Fruit fly (Drosophila melanogaster) whole organism, embryonic: ENCODE results near the gene CG10700.

Experiments
- ATbp ChIP-seq: fragments of 200-800 bp; sonication (Bioruptor generic); optimal IDR thresholded peaks from 2 replicates; lab custom pipeline; 2017; ENCODE audit warnings: missing biosample characterization, mild to moderate bottlenecking, missing genetic modification characterization, missing genetic modification reagents
- Adf1 ChIP-seq: fragments of 200-800 bp; sonication (Bioruptor generic); IDR thresholded peaks from 2 replicates; pipeline ENCODE4 v1.3.6; 2022; ENCODE audit warnings: missing biosample characterization, missing genetic modification characterization
- Asciz ChIP-seq: fragments of 200-800 bp; sonication (Bioruptor generic); optimal IDR thresholded peaks from 2 replicates; lab custom pipeline; 2017; ENCODE audit warnings: missing biosample characterization, mild to moderate bottlenecking, missing genetic modification characterization, missing genetic modification reagents
- B-H1 ChIP-seq: fragments of 200-800 bp; sonication (Bioruptor generic); IDR thresholded peaks from 3 replicates; pipeline ENCODE4 v1.3.6; 2022; ENCODE audit warnings: missing biosample characterization, missing genetic modification characterization
- CG1024 ChIP-seq: fragments of 200-800 bp; sonication (Bioruptor generic); IDR thresholded peaks from 2 replicates; pipeline ENCODE4 v1.3.6; 2022; ENCODE audit warnings: missing biosample characterization, missing genetic modification characterization
- CG10366 ChIP-seq: fragments of 200-800 bp; sonication (Bioruptor generic); IDR thresholded peaks from 2 replicates; pipeline ENCODE4 v1.3.6; 2022; ENCODE audit warnings: missing biosample characterization, missing genetic modification characterization
- CG11093 ChIP-seq: fragments of 200-800 bp; sonication (Bioruptor generic); IDR thresholded peaks from 3 replicates; pipeline ENCODE4 v1.3.6; 2022; ENCODE audit warnings: missing biosample characterization, missing genetic modification characterization
- CG12071 ChIP-seq: fragments of 200-800 bp; sonication (Bioruptor generic); optimal IDR thresholded peaks from 3 replicates; lab custom pipeline; 2018; ENCODE audit warnings: missing biosample characterization, mild to moderate bottlenecking, missing genetic modification characterization
- CG13775 ChIP-seq: fragments of 200-800 bp; sonication (Bioruptor generic); optimal IDR thresholded peaks from 3 replicates; lab custom pipeline; 2017; ENCODE audit warnings: missing biosample characterization, mild to moderate bottlenecking, missing genetic modification characterization
- CG14050 ChIP-seq: fragments of 200-800 bp; sonication (Bioruptor generic); IDR thresholded peaks from 3 replicates; pipeline ENCODE4 v1.3.6; 2022; ENCODE audit warnings: missing biosample characterization, missing genetic modification characterization
- CG15696 ChIP-seq: fragments of 200-800 bp; sonication (Bioruptor generic); optimal IDR thresholded peaks from 2 replicates; lab custom pipeline; 2019; ENCODE audit warnings: missing biosample characterization, mild to moderate bottlenecking, missing genetic modification characterization, moderate library complexity
- CG17829 ChIP-seq: fragments of 200-800 bp; optimal IDR thresholded peaks from 2 replicates; lab custom pipeline; 2019; ENCODE audit warnings: missing biosample characterization, mild to moderate bottlenecking, missing genetic modification characterization, moderate library complexity
- CG18011 ChIP-seq: fragments of 200-800 bp; sonication (Bioruptor generic); optimal IDR thresholded peaks from 2 replicates; lab custom pipeline; 2017; ENCODE audit warnings: missing biosample characterization, missing genetic modification characterization, mild to moderate bottlenecking, moderate library complexity, missing genotype
- CG2116 ChIP-seq: fragments of 200-800 bp; sonication (Bioruptor generic); optimal IDR thresholded peaks from 3 replicates; lab custom pipeline; 2018; ENCODE audit warnings: missing biosample characterization, mild to moderate bottlenecking, missing genetic modification characterization
- CG2678 ChIP-seq: fragments of 200-800 bp; sonication (Bioruptor generic); optimal IDR thresholded peaks from 3 replicates; lab custom pipeline; 2019; ENCODE audit warnings: missing biosample characterization, mild to moderate bottlenecking, missing genetic modification characterization, moderate library complexity
- CG2712 ChIP-seq: fragments of 200-800 bp; optimal IDR thresholded peaks from 3 replicates; lab custom pipeline; 2019; ENCODE audit warnings: missing biosample characterization, mild to moderate bottlenecking, missing genetic modification characterization, moderate library complexity
- CG2875 ChIP-seq: fragments of 200-800 bp; sonication (Bioruptor generic); optimal IDR thresholded peaks from 2 replicates; lab custom pipeline; 2017; ENCODE audit warnings: missing biosample characterization, mild to moderate bottlenecking, missing genetic modification characterization, missing genetic modification reagents
- CG2889 ChIP-seq: fragments of 200-800 bp; sonication (Bioruptor generic); IDR thresholded peaks from 3 replicates; pipeline ENCODE4 v1.3.6; 2022; ENCODE audit warnings: missing biosample characterization, missing genetic modification characterization
- CG31224 ChIP-seq: fragments of 200-800 bp; sonication (Bioruptor generic); IDR thresholded peaks from 2 replicates; pipeline ENCODE4 v1.3.6; 2022; ENCODE audit warnings: missing biosample characterization, missing genetic modification characterization
- CG3281 ChIP-seq: fragments of 200-800 bp; sonication (Bioruptor generic); optimal IDR thresholded peaks from 3 replicates; lab custom pipeline; 2017; ENCODE audit warnings: missing biosample characterization, mild to moderate bottlenecking, missing genetic modification characterization
- CG42726 ChIP-seq: fragments of 200-800 bp; sonication (Bioruptor generic); IDR thresholded peaks from 2 replicates; pipeline ENCODE4 v1.3.6; 2022; ENCODE audit warnings: missing biosample characterization, missing genetic modification characterization; ENCODE audit not compliant: partially characterized antibody
- CG4282 ChIP-seq: fragments of 200-800 bp; sonication (Bioruptor generic); optimal IDR thresholded peaks from 2 replicates; lab custom pipeline; 2016; ENCODE audit warnings: missing biosample characterization, missing genetic modification characterization
- CG4424 ChIP-seq: fragments of 200-800 bp; sonication (Bioruptor generic); optimal IDR thresholded peaks from 3 replicates; lab custom pipeline; 2016; ENCODE audit warnings: missing biosample characterization, missing genetic modification characterization
- CG6175 ChIP-seq: fragments of 200-800 bp; sonication (Bioruptor generic); IDR thresholded peaks from 3 replicates; pipeline ENCODE4 v1.3.6; 2022; ENCODE audit warnings: missing biosample characterization, missing genetic modification characterization
- CG7357 ChIP-seq: fragments of 200-800 bp; sonication (Bioruptor generic); IDR thresholded peaks from 3 replicates; pipeline ENCODE4 v1.3.6; 2022; ENCODE audit warnings: missing biosample characterization, missing genetic modification characterization
- CG7839 ChIP-seq: fragments of 200-800 bp; sonication (Bioruptor generic); optimal IDR thresholded peaks from 3 replicates; lab custom pipeline; 2018; ENCODE audit warnings: missing biosample characterization, mild to moderate bottlenecking, missing genetic modification characterization, moderate library complexity
- CG9817 ChIP-seq: fragments of 200-800 bp; sonication (Bioruptor generic); optimal IDR thresholded peaks from 2 replicates; lab custom pipeline; 2018; ENCODE audit warnings: missing biosample characterization, mild to moderate bottlenecking, missing genetic modification characterization, moderate library complexity
- Deaf1 ChIP-seq: fragments of 200-800 bp; optimal IDR thresholded peaks from 3 replicates; lab custom pipeline; 2019; ENCODE audit warnings: missing biosample characterization, mild to moderate bottlenecking, missing genetic modification characterization, moderate library complexity
- Fer1 ChIP-seq: fragments of 200-800 bp; sonication (Bioruptor generic); optimal IDR thresholded peaks from 2 replicates; lab custom pipeline; 2017; ENCODE audit warnings: missing biosample characterization, mild to moderate bottlenecking, missing genetic modification characterization
- HHEX ChIP-seq: fragments of 200-800 bp; sonication (Bioruptor generic); optimal IDR thresholded peaks from 3 replicates; lab custom pipeline; 2017; ENCODE audit warnings: missing biosample characterization, mild to moderate bottlenecking, missing genetic modification characterization, missing genetic modification reagents
- Hr51 ChIP-seq, 2 experiments: fragments of 200-800 bp; sonication (Bioruptor generic); optimal IDR thresholded peaks; 2 replicates in 1 of 2; 3 replicates in 1 of 2; lab custom pipeline; 2016 to 2018; ENCODE audit warnings: missing biosample characterization in 2 of 2, missing genetic modification characterization in 2 of 2, mild to moderate bottlenecking in 1 of 2, moderate library complexity in 1 of 2
- Hr78 ChIP-seq, 2 experiments: fragments of 200-800 bp in 1 of 2; fragments of >200 bp in 1 of 2; sonication (Bioruptor generic) in 1 of 2; optimal IDR thresholded peaks; 2 replicates each; lab custom pipeline; 2017 to 2019; ENCODE audit warnings: missing biosample characterization in 2 of 2, missing genetic modification characterization in 2 of 2, mild to moderate bottlenecking in 1 of 2, moderate library complexity in 1 of 2
- MTF-1 ChIP-seq: fragments of 200-800 bp; sonication (Bioruptor generic); optimal IDR thresholded peaks from 2 replicates; lab custom pipeline; 2018; ENCODE audit warnings: missing biosample characterization, mild to moderate bottlenecking, missing genetic modification characterization, borderline replicate concordance
- Med ChIP-seq: fragments of 200-800 bp; sonication (Bioruptor generic); peaks from one replicate; lab custom pipeline; 2016; ENCODE audit warnings: missing biosample characterization, missing genetic modification characterization, mild to moderate bottlenecking, inconsistent platforms, moderate library complexity
- Nf-YB ChIP-seq: fragments of 200-800 bp; sonication (Bioruptor generic); optimal IDR thresholded peaks from 3 replicates; lab custom pipeline; 2019; ENCODE audit warnings: missing biosample characterization, mild to moderate bottlenecking, missing genetic modification characterization, moderate library complexity
- Ssrp ChIP-seq: fragments of 200-800 bp; sonication (Bioruptor generic); optimal IDR thresholded peaks from 2 replicates; lab custom pipeline; 2018; ENCODE audit warnings: missing biosample characterization, mild to moderate bottlenecking, missing genetic modification characterization, moderate library complexity
- abd-A ChIP-seq: fragments of 200-800 bp; sonication (Bioruptor generic); optimal IDR thresholded peaks from 3 replicates; lab custom pipeline; 2019; ENCODE audit warnings: missing biosample characterization, mild to moderate bottlenecking, missing genetic modification characterization, moderate library complexity
- br ChIP-seq: fragments of >200 bp; optimal IDR thresholded peaks from 2 replicates; lab custom pipeline; 2017
- dimm ChIP-seq: fragments of 200-800 bp; sonication (Bioruptor generic); IDR thresholded peaks from 2 replicates; pipeline ENCODE4 v1.3.6; 2022; ENCODE audit warnings: missing biosample characterization, missing genetic modification characterization
- inv ChIP-seq: fragments of 200-800 bp; sonication (Bioruptor generic); IDR thresholded peaks from 2 replicates; pipeline ENCODE4 v1.3.6; 2022; ENCODE audit warnings: missing biosample characterization, missing genetic modification characterization; ENCODE audit not compliant: partially characterized antibody
- kay ChIP-seq: fragments of 200-800 bp; sonication (Bioruptor generic); optimal IDR thresholded peaks from 2 replicates; lab custom pipeline; 2016; ENCODE audit warnings: missing biosample characterization, missing genetic modification characterization
- ken ChIP-seq: fragments of 200-800 bp; sonication (Bioruptor generic); IDR thresholded peaks from 3 replicates; pipeline ENCODE4 v1.3.6; 2022; ENCODE audit warnings: missing biosample characterization, missing genetic modification characterization
- mam ChIP-seq: fragments of 200-800 bp; sonication (Bioruptor generic); optimal IDR thresholded peaks from 3 replicates; lab custom pipeline; 2016; ENCODE audit warnings: missing biosample characterization, missing genetic modification characterization
- phol ChIP-seq: fragments of 200-800 bp; sonication (Bioruptor generic); optimal IDR thresholded peaks from 3 replicates; lab custom pipeline; 2018; ENCODE audit warnings: missing biosample characterization, mild to moderate bottlenecking, missing genetic modification characterization, moderate library complexity
- salm ChIP-seq: fragments of 200-800 bp; sonication (Bioruptor generic); optimal IDR thresholded peaks from 2 replicates; lab custom pipeline; 2018; ENCODE audit warnings: missing biosample characterization, mild to moderate bottlenecking, missing genetic modification characterization
- sima ChIP-seq: fragments of 200-800 bp; sonication (Bioruptor generic); optimal IDR thresholded peaks from 2 replicates; lab custom pipeline; 2016; ENCODE audit warnings: missing biosample characterization, missing genetic modification characterization
- trh ChIP-seq: fragments of 200-800 bp; sonication (Bioruptor generic); optimal IDR thresholded peaks from 2 replicates; lab custom pipeline; 2016; ENCODE audit warnings: missing biosample characterization, missing genetic modification characterization
- usp ChIP-seq: fragments of >200 bp; optimal IDR thresholded peaks from 2 replicates; lab custom pipeline; 2017; ENCODE audit warnings: missing biosample characterization, missing genetic modification characterization
- vvl ChIP-seq: fragments of 200-800 bp; sonication (Bioruptor generic); IDR thresholded peaks from 2 replicates; pipeline ENCODE4 v1.3.6; 2022; ENCODE audit warnings: missing biosample characterization, missing genetic modification characterization
- zen ChIP-seq: fragments of 200-800 bp; sonication (Bioruptor generic); optimal IDR thresholded peaks from 3 replicates; lab custom pipeline; 2018; ENCODE audit warnings: missing biosample characterization, mild to moderate bottlenecking, missing genetic modification characterization, moderate library complexity
- zf30C ChIP-seq: fragments of 200-800 bp; sonication (Bioruptor generic); optimal IDR thresholded peaks from 3 replicates; lab custom pipeline; 2018; ENCODE audit warnings: missing biosample characterization, mild to moderate bottlenecking, missing genetic modification characterization

The CG10700 gene

DNA sequence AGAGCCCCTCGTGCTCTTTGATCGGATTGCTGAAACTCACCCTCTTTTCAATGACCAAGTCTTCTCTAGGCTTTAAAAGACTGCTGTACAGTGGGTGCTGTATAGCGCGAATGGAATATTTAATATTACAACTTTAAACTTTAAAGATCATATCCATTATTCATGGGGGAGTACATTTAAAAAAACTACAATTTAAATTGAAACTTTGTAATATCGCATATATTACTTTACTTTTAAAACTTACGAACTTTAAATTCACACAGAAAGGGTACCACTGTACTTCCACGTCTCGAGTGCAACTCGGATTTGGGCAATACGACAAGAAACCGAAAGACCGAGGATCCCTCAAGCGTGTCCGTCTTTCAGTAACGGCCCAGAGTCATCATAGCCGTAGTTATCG is 19.9 kb downstream of the CG10700 start, which contains the start of gene Phlpp (continued):
- TF ChIP-seq B-H1 (GFP tag; lab: Robert Waterston, UW) (no peak; the same call in 2 of the 3 replicates), Fer1 (GFP tag; lab: Kevin White, UChicago) (peak; percentile 25), abd-A (tag; lab: Kevin White, UChicago) (no peak), CG18011 (no peak), CG4424 (peak; percentile 72), usp (GFP tag; lab: Kevin White, UChicago) (no peak), CG1024 (GFP tag; lab: Robert Waterston, UW) (peak; percentile 69; the same call in 1 of the 2 replicates), phol (tag; lab: Kevin White, UChicago) (peak; percentile 74), salm (tag; lab: Kevin White, UChicago) (no peak), CG13775 (GFP tag; lab: Kevin White, UChicago) (no peak), Asciz (GFP tag; lab: Kevin White, UChicago) (no peak), CG9817 (tag; lab: Kevin White, UChicago) (no peak), Nf-YB (GFP tag; lab: Kevin White, UChicago) (no peak), vvl (peak; percentile 76; the same call in 1 of the 2 replicates), CG2875 (GFP tag; lab: Kevin White, UChicago) (peak; percentile 23), inv (no peak), zen (tag; lab: Kevin White, UChicago) (peak; percentile 51), sima (GFP tag; lab: Kevin White, UChicago) (no peak), dimm (GFP tag; lab: Robert Waterston, UW) (no peak; the same call in 1 of the 2 replicates), trh (no peak), CG10366 (GFP tag; lab: Robert Waterston, UW) (peak; percentile 55), CG12071 (no peak), CG2889 (GFP tag; lab: Robert Waterston, UW) (no peak), Med (GFP tag; lab: Kevin White, UChicago) (peak; percentile 60), br (lab: Kevin White, UChicago) (no peak), CG7357 (GFP tag; lab: Robert Waterston, UW) (no peak), MTF-1 (GFP tag; lab: Kevin White, UChicago) (peak; percentile 3), CG2678 (tag; lab: Kevin White, UChicago) (no peak), kay (GFP tag; lab: Kevin White, UChicago) (peak; percentile 29), Ssrp (tag; lab: Kevin White, UChicago) (peak; percentile 56), CG7839 (tag; lab: Kevin White, UChicago) (no peak), Hr51 (GFP tag; optimal IDR thresholded peaks at IDR 0.05; lab: Kevin White, UChicago) (peak; percentile 13 to 69), CG42726 (GFP tag; lab: Robert Waterston, UW) (no peak), Adf1 (no peak), CG15696 (tag; lab: Kevin White, UChicago) (peak; percentile 60), mam (GFP tag; lab: Kevin White, UChicago) (peak; percentile 20), ken (GFP tag; lab: Robert Waterston, UW) (peak; percentile 40; the same call in 1 of the 3 replicates), zf30C (GFP tag; lab: Kevin White, UChicago) (no peak), CG11093 (GFP tag; lab: Robert Waterston, UW) (peak; percentile 38; the same call in 1 of the 3 replicates), HHEX (GFP tag; lab: Kevin White, UChicago) (peak; percentile 8), CG4282 (no peak), CG3281 (GFP tag; lab: Kevin White, UChicago) (no peak), ATbp (GFP tag; lab: Kevin White, UChicago) (no peak), CG31224 (GFP tag; lab: Robert Waterston, UW) (no peak), CG17829 (tag; lab: Kevin White, UChicago) (peak; percentile 67), Hr78 (GFP tag; optimal IDR thresholded peaks at IDR 0.05; lab: Kevin White, UChicago) (no peak), CG14050 (GFP tag; lab: Robert Waterston, UW) (no peak), CG2116 (GFP tag; lab: Kevin White, UChicago) (peak; percentile 10), Deaf1 (tag; lab: Kevin White, UChicago) (peak; percentile 60), CG6175 (no peak), CG2712 (tag; lab: Kevin White, UChicago) (peak; percentile 84)
